Fruit fly (Drosophila melanogaster) whole organism, prepupa: ENCODE measurements around the gene CG6028.

Source experiments
- CG10631 ChIP-seq: fragments of 200-800 bp; sonication (Bioruptor generic); optimal IDR thresholded peaks from 2 replicates; lab custom pipeline; 2016; ENCODE audit warnings: missing biosample characterization, missing genetic modification characterization
- CG10669 ChIP-seq: fragments of 200-800 bp; sonication (Bioruptor generic); optimal IDR thresholded peaks from 3 replicates; lab custom pipeline; 2018; ENCODE audit warnings: missing biosample characterization, mild to moderate bottlenecking, missing genetic modification characterization, moderate library complexity
- CG11294 ChIP-seq: fragments of 200-800 bp; sonication (Bioruptor generic); IDR thresholded peaks from 2 replicates; pipeline ENCODE4 v1.3.6; 2022; ENCODE audit warnings: missing biosample characterization, missing genetic modification characterization
- CG11762 ChIP-seq: fragments of 200-800 bp; sonication (Bioruptor generic); optimal IDR thresholded peaks from 3 replicates; lab custom pipeline; 2016; ENCODE audit warnings: missing biosample characterization, missing genetic modification characterization; ENCODE audit not compliant: insufficient read depth
- CG11902 ChIP-seq: fragments of 200-800 bp; sonication (Bioruptor generic); optimal IDR thresholded peaks from 3 replicates; lab custom pipeline; 2016; ENCODE audit warnings: missing biosample characterization, missing genetic modification characterization
- CG15336 ChIP-seq: fragments of 200-800 bp; sonication (Bioruptor generic); IDR thresholded peaks from 2 replicates; pipeline ENCODE4 v1.3.6; 2022; ENCODE audit warnings: missing biosample characterization, missing genetic modification characterization
- CG1621 ChIP-seq: fragments of 200-800 bp; sonication (Bioruptor generic); optimal IDR thresholded peaks from 3 replicates; lab custom pipeline; 2018; ENCODE audit warnings: missing biosample characterization, mild to moderate bottlenecking, missing genetic modification characterization
- CG31627 ChIP-seq: fragments of 200-800 bp; sonication (Bioruptor generic); optimal IDR thresholded peaks from 3 replicates; lab custom pipeline; 2016; ENCODE audit warnings: missing biosample characterization, missing genetic modification characterization
- CG32006 ChIP-seq: fragments of 200-800 bp; sonication (Bioruptor generic); optimal IDR thresholded peaks from 3 replicates; lab custom pipeline; 2017; ENCODE audit warnings: missing biosample characterization, mild to moderate bottlenecking, missing genetic modification characterization
- CG34406 ChIP-seq: fragments of 200-800 bp; sonication (Bioruptor generic); optimal IDR thresholded peaks from 3 replicates; lab custom pipeline; 2016; ENCODE audit warnings: missing biosample characterization, missing genetic modification characterization
- CG3919 ChIP-seq: fragments of 200-800 bp; sonication (Bioruptor generic); optimal IDR thresholded peaks from 3 replicates; lab custom pipeline; 2016; ENCODE audit warnings: missing biosample characterization, missing genetic modification characterization
- CG6163 ChIP-seq: fragments of 200-800 bp; sonication (Bioruptor generic); IDR thresholded peaks from 3 replicates; pipeline ENCODE4 v1.3.6; 2022; ENCODE audit warnings: missing biosample characterization, missing genetic modification characterization
- CG6276 ChIP-seq: fragments of 200-800 bp; sonication (Bioruptor generic); optimal IDR thresholded peaks from 2 replicates; lab custom pipeline; 2017; ENCODE audit warnings: missing biosample characterization, mild to moderate bottlenecking, missing genetic modification characterization
- CG6808 ChIP-seq: fragments of 200-800 bp; sonication (Bioruptor generic); optimal IDR thresholded peaks from 3 replicates; lab custom pipeline; 2017; ENCODE audit warnings: missing biosample characterization, missing genetic modification characterization, mild to moderate bottlenecking, moderate library complexity, missing genetic modification reagents
- CG8119 ChIP-seq: fragments of 200-800 bp; sonication (Bioruptor generic); IDR thresholded peaks from 3 replicates; pipeline ENCODE4 v1.3.6; 2022; ENCODE audit warnings: missing biosample characterization, missing genetic modification characterization
- CG8632 ChIP-seq: fragments of 200-800 bp; sonication (Bioruptor generic); optimal IDR thresholded peaks from 3 replicates; lab custom pipeline; 2016; ENCODE audit warnings: missing biosample characterization, missing genetic modification characterization
- CG9139 ChIP-seq: fragments of 200-800 bp; sonication (Bioruptor generic); optimal IDR thresholded peaks from 3 replicates; lab custom pipeline; 2017; ENCODE audit warnings: missing biosample characterization, mild to moderate bottlenecking, missing genetic modification characterization
- Eip78C ChIP-seq: fragments of 200-800 bp; sonication (Bioruptor generic); peaks from one replicate; lab custom pipeline; 2016; ENCODE audit warnings: missing biosample characterization, missing genetic modification characterization
- Eip93F ChIP-seq: fragments of 200-800 bp; sonication (Bioruptor generic); optimal IDR thresholded peaks from 2 replicates; lab custom pipeline; 2016; ENCODE audit warnings: missing biosample characterization, mild to moderate bottlenecking, missing genetic modification characterization
- Ets21C ChIP-seq: fragments of 200-800 bp; sonication (Bioruptor generic); optimal IDR thresholded peaks from 3 replicates; lab custom pipeline; 2016; ENCODE audit warnings: missing biosample characterization, missing genetic modification characterization
- Ets96B ChIP-seq: fragments of 200-800 bp; optimal IDR thresholded peaks from 2 replicates; lab custom pipeline; 2019; ENCODE audit warnings: missing biosample characterization, mild to moderate bottlenecking, missing genetic modification characterization, moderate library complexity
- Gug ChIP-seq: fragments of 200-800 bp; sonication (Bioruptor generic); IDR thresholded peaks from 2 replicates; pipeline ENCODE4 v1.3.6; 2022; ENCODE audit warnings: missing biosample characterization, missing genetic modification characterization
- Hr38 ChIP-seq: sonication (Bioruptor generic); optimal IDR thresholded peaks from 2 replicates; lab custom pipeline; 2016; ENCODE audit warnings: missing biosample characterization, missing genetic modification characterization
- Hr39 ChIP-seq: fragments of 200-800 bp; sonication (Bioruptor generic); optimal IDR thresholded peaks from 2 replicates; lab custom pipeline; 2016; ENCODE audit warnings: missing biosample characterization, missing genetic modification characterization
- Lpt ChIP-seq: fragments of 200-800 bp; sonication (Bioruptor generic); optimal IDR thresholded peaks from 3 replicates; lab custom pipeline; 2016; ENCODE audit warnings: missing biosample characterization, missing genetic modification characterization
- Met ChIP-seq: fragments of 200-800 bp; sonication (Bioruptor generic); optimal IDR thresholded peaks from 3 replicates; lab custom pipeline; 2016; ENCODE audit warnings: missing biosample characterization, missing genetic modification characterization
- OdsH ChIP-seq: fragments of 200-800 bp; sonication (Bioruptor generic); optimal IDR thresholded peaks from 3 replicates; lab custom pipeline; 2016; ENCODE audit warnings: missing biosample characterization, missing genetic modification characterization
- Sox102F ChIP-seq: fragments of 200-800 bp; sonication (Bioruptor generic); optimal IDR thresholded peaks from 2 replicates; lab custom pipeline; 2016; ENCODE audit warnings: missing biosample characterization, mild to moderate bottlenecking, missing genetic modification characterization
- Sox14 ChIP-seq: fragments of 200-800 bp; sonication (Bioruptor generic); optimal IDR thresholded peaks from 3 replicates; lab custom pipeline; 2016; ENCODE audit warnings: missing biosample characterization, missing genetic modification characterization
- Sox15 ChIP-seq: fragments of 200-800 bp; sonication (Bioruptor generic); optimal IDR thresholded peaks from 3 replicates; lab custom pipeline; 2016; ENCODE audit warnings: missing biosample characterization, missing genetic modification characterization
- acj6 ChIP-seq: fragments of 200-800 bp; sonication (Bioruptor generic); optimal IDR thresholded peaks from 3 replicates; lab custom pipeline; 2016; ENCODE audit warnings: missing biosample characterization, missing genetic modification characterization
- cyc ChIP-seq: fragments of 200-800 bp; sonication (Bioruptor generic); optimal IDR thresholded peaks from 3 replicates; lab custom pipeline; 2016; ENCODE audit warnings: missing biosample characterization, missing genetic modification characterization
- dsx ChIP-seq: fragments of 200-800 bp; optimal IDR thresholded peaks from 3 replicates; lab custom pipeline; 2019; ENCODE audit warnings: missing biosample characterization, mild to moderate bottlenecking, missing genetic modification characterization, moderate library complexity; ENCODE audit not compliant: poor library complexity, severe bottlenecking
- esn ChIP-seq: fragments of 200-800 bp; sonication (Bioruptor generic); optimal IDR thresholded peaks from 2 replicates; lab custom pipeline; 2016; ENCODE audit warnings: missing biosample characterization, mild to moderate bottlenecking, missing genetic modification characterization, moderate library complexity
- fd85E ChIP-seq: fragments of 200-800 bp; sonication (Bioruptor generic); optimal IDR thresholded peaks from 3 replicates; lab custom pipeline; 2016; ENCODE audit warnings: missing biosample characterization, missing genetic modification characterization
- fkh ChIP-seq: fragments of 200-800 bp; sonication (Bioruptor generic); optimal IDR thresholded peaks from 3 replicates; lab custom pipeline; 2017; ENCODE audit warnings: missing biosample characterization, mild to moderate bottlenecking, missing genetic modification characterization, moderate library complexity
- lz ChIP-seq: fragments of 200-800 bp; sonication (Bioruptor generic); optimal IDR thresholded peaks from 3 replicates; lab custom pipeline; 2016; ENCODE audit warnings: missing biosample characterization, missing genetic modification characterization
- pdm3 ChIP-seq: fragments of 200-800 bp; sonication (Bioruptor generic); optimal IDR thresholded peaks from 3 replicates; lab custom pipeline; 2016; ENCODE audit warnings: missing biosample characterization, missing genetic modification characterization
- salr ChIP-seq, 2 experiments: fragments of 200-800 bp; sonication (Bioruptor generic); optimal IDR thresholded peaks; 3 replicates each; lab custom pipeline; 2016 to 2018; ENCODE audit warnings: missing biosample characterization in 2 of 2, missing genetic modification characterization in 2 of 2, mild to moderate bottlenecking in 1 of 2
- spab ChIP-seq: fragments of 200-800 bp; sonication (Bioruptor generic); optimal IDR thresholded peaks from 2 replicates; lab custom pipeline; 2017; ENCODE audit warnings: missing biosample characterization, mild to moderate bottlenecking, missing genetic modification characterization, missing genetic modification reagents
- ss ChIP-seq, 2 experiments: fragments of 200-800 bp; sonication (Bioruptor generic); optimal IDR thresholded peaks; 2 replicates in 1 of 2; 3 replicates in 1 of 2; lab custom pipeline; 2017 to 2018; ENCODE audit warnings: mild to moderate bottlenecking in 2 of 2, missing biosample characterization in 2 of 2, missing genetic modification characterization in 2 of 2, moderate library complexity in 1 of 2
- svp ChIP-seq: fragments of 200-800 bp; sonication (Bioruptor generic); peaks from one replicate; lab custom pipeline; 2016; ENCODE audit warnings: missing biosample characterization, missing genetic modification characterization
- topi ChIP-seq: fragments of 200-800 bp; sonication (Bioruptor generic); optimal IDR thresholded peaks from 3 replicates; lab custom pipeline; 2016; ENCODE audit warnings: missing biosample characterization, missing genetic modification characterization
- vri ChIP-seq: fragments of 200-800 bp; sonication (Bioruptor generic); optimal IDR thresholded peaks from 3 replicates; lab custom pipeline; 2016; ENCODE audit warnings: missing biosample characterization, mild to moderate bottlenecking, missing genetic modification characterization

Gene CG6028

DNA sequence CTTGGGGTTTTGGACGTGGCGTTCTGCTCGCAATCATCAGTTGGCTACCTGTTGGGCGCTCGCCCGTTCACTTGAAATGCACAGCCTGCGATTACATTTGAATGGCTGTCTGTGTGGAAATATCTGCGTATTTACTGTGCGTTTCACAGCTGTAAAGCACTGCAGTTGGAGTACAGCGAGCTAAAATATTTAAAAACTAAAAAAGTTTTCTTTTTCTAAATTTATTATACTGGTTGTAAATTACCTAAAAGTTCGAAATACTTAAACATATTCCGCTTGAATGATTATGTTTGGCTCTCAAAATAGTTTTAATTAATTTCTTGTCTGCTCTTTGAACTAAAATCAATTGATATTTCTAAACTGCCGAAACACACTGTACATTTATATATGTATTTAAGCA, 20.9 kb upstream of the CG6028 start (continued):
- TF ChIP-seq salr (GFP tag; optimal IDR thresholded peaks at IDR 0.05; lab: Kevin White, UChicago) (no peak), CG15336 (GFP tag; lab: Robert Waterston, UW) (peak; percentile 55), Hr38 (no peak), CG10631 (GFP tag; lab: Kevin White, UChicago) (no peak), dsx (GFP tag; lab: Kevin White, UChicago) (no peak), vri (GFP tag; lab: Kevin White, UChicago) (no peak), fd85E (GFP tag; lab: Kevin White, UChicago) (no peak), spab (no peak), Eip93F (no peak), CG6276 (GFP tag; lab: Kevin White, UChicago) (no peak), svp (GFP tag; lab: Kevin White, UChicago) (peak; percentile 54), Sox15 (GFP tag; lab: Kevin White, UChicago) (no peak), Met (GFP tag; lab: Kevin White, UChicago) (peak; percentile 10), OdsH (GFP tag; lab: Kevin White, UChicago) (no peak), cyc (GFP tag; lab: Kevin White, UChicago) (no peak), Eip78C (GFP tag; lab: Kevin White, UChicago) (peak; percentile 64), CG1621 (tag; lab: Kevin White, UChicago) (no peak), topi (peak; percentile 22), CG11902 (GFP tag; lab: Kevin White, UChicago) (no peak), Sox102F (GFP tag; lab: Kevin White, UChicago) (no peak), CG9139 (GFP tag; lab: Kevin White, UChicago) (no peak), lz (GFP tag; lab: Kevin White, UChicago) (peak; percentile 13), Lpt (GFP tag; lab: Kevin White, UChicago) (no peak), CG8119 (GFP tag; lab: Robert Waterston, UW) (peak; percentile 30; the same call in 1 of the 3 replicates), CG31627 (GFP tag; lab: Kevin White, UChicago) (peak; percentile 19), CG6163 (no peak; the same call in 2 of the 3 replicates), CG11762 (GFP tag; lab: Kevin White, UChicago) (no peak), Gug (GFP tag; lab: Robert Waterston, UW) (no peak), pdm3 (GFP tag; lab: Kevin White, UChicago) (no peak), CG32006 (GFP tag; lab: Kevin White, UChicago) (no peak), CG11294 (no peak)

DNA sequence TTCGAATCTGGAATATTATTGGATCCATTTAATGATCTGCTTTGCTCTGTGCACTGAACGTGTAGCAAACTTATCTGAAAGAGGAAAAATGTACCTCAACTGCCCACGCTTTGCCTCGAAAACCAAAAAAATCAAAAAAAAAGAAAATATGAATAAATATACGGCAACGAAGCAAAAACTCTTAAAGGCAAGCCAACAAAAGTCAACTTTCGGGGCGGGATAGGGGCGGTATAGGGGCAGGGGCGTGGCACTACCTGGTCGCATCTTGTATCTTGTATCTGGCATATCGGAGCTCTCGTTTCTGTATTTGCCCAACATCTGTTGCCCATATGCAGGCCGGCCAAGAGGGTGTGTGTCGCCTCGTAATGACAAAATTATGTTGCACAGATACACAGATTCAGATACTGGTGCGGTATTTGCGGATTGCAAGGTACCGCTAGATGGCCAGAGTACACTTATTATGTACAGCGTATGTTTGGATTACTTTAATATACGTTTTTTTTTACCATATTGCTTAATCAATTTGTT, 19.2 kb upstream of the CG6028 start:
- no peak for TF ChIP-seq CG15336 (GFP tag; lab: Robert Waterston, UW)
- no peak for TF ChIP-seq fd85E (GFP tag; lab: Kevin White, UChicago)
- TF ChIP-seq CG6808: no peak
- TF ChIP-seq vri (GFP tag; lab: Kevin White, UChicago): no peak
- no peak for TF ChIP-seq Ets21C (GFP tag; lab: Kevin White, UChicago)
- no peak for TF ChIP-seq esn
- no peak for TF ChIP-seq OdsH (GFP tag; lab: Kevin White, UChicago)
- TF ChIP-seq acj6: no peak
- TF ChIP-seq CG9139 (GFP tag; lab: Kevin White, UChicago): no peak
- no peak for TF ChIP-seq CG6163
- no peak for TF ChIP-seq ss (GFP tag; optimal IDR thresholded peaks at IDR 0.05; lab: Kevin White, UChicago)
- TF ChIP-seq Ets96B (tag; lab: Kevin White, UChicago): no peak
- no peak for TF ChIP-seq Sox102F (GFP tag; lab: Kevin White, UChicago)
- TF ChIP-seq salr (GFP tag; optimal IDR thresholded peaks at IDR 0.05; lab: Kevin White, UChicago): no peak

DNA sequence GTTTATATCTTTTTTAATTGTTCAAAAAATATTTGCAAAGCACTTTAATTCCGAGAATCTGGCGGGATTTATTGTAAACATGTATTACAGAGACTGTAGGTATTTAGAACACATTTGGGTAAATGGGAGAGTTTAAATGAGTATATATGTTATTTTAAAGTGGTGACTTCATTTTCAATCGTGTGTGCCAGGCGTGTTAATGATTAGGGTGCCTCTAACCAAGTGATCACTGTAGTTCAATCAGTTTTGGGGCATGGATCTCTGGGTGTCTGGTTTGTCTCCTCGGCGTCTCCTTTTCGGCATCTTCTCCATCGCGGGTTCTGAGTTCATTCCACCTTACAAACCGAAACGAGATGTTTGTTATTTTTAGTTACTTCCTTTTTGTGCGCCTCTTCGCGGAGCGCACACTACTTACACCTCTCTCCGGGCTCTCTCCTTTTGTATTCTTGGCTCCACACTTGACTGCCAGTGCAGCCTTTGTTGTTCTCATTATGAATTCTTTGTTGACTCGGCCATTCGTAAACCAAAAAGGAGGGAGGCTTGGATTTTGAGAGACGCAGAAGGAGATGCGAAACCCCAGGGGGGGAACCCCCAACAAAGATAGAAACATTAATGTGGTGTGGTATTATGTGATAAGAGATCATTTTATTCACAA, 18.6 kb upstream of the CG6028 start:
- TF ChIP-seq CG10631 (GFP tag; lab: Kevin White, UChicago) (peak; percentile 31), CG34406 (GFP tag; lab: Kevin White, UChicago) (no peak), Lpt (GFP tag; lab: Kevin White, UChicago) (peak; percentile 29), pdm3 (GFP tag; lab: Kevin White, UChicago) (peak; percentile 9), CG31627 (GFP tag; lab: Kevin White, UChicago) (peak; percentile 31), Hr39 (GFP tag; lab: Kevin White, UChicago) (peak; percentile 40), ss (GFP tag; optimal IDR thresholded peaks at IDR 0.05; lab: Kevin White, UChicago) (peak; percentile 32 to 43), CG6808 (no peak), fkh (GFP tag; lab: Kevin White, UChicago) (peak; percentile 14), CG11294 (no peak), topi (peak; percentile 10), svp (GFP tag; lab: Kevin White, UChicago) (peak; percentile 66), cyc (GFP tag; lab: Kevin White, UChicago) (peak; percentile 40), CG8632 (no peak), dsx (GFP tag; lab: Kevin White, UChicago) (peak; percentile 67), spab (no peak), Hr38 (no peak), Sox14 (GFP tag; lab: Kevin White, UChicago) (peak; percentile 62), CG3919 (GFP tag; lab: Kevin White, UChicago) (peak; percentile 34), Eip78C (GFP tag; lab: Kevin White, UChicago) (peak; percentile 76), CG8119 (GFP tag; lab: Robert Waterston, UW) (no peak), Met (GFP tag; lab: Kevin White, UChicago) (peak; percentile 35), CG10669 (no peak)
